Worm (Caenorhabditis elegans): ENCODE results near the gene Y43H11AL.1.

- no peak for TF ChIP-seq flt-1 (GFP tag; IDR thresholded peaks at IDR 0.05)
- no peak for TF ChIP-seq klf-2 (GFP tag; conservative IDR thresholded peaks at IDR 0.05)
These were observed 41.3 kb upstream of the Y43H11AL.1 start, which contains the start of gene B0432.7 for ce11 chrII:273872-274271.

Measured in whole organism, midembryonic.